Fruit fly (Drosophila melanogaster) whole organism, prepupa: ENCODE data around the gene Phs.

ENCODE experiments used
- Blimp-1 ChIP-seq: fragments of 200-800 bp; sonication (Bioruptor generic); optimal IDR thresholded peaks from 3 replicates; lab custom pipeline; 2017; ENCODE audit warnings: missing biosample characterization, missing genetic modification characterization, mild to moderate bottlenecking, moderate library complexity, missing genetic modification reagents
- CG10631 ChIP-seq: fragments of 200-800 bp; sonication (Bioruptor generic); optimal IDR thresholded peaks from 2 replicates; lab custom pipeline; 2016; ENCODE audit warnings: missing biosample characterization, missing genetic modification characterization
- CG10669 ChIP-seq: fragments of 200-800 bp; sonication (Bioruptor generic); optimal IDR thresholded peaks from 3 replicates; lab custom pipeline; 2018; ENCODE audit warnings: missing biosample characterization, mild to moderate bottlenecking, missing genetic modification characterization, moderate library complexity
- CG11294 ChIP-seq: fragments of 200-800 bp; sonication (Bioruptor generic); IDR thresholded peaks from 2 replicates; pipeline ENCODE4 v1.3.6; 2022; ENCODE audit warnings: missing biosample characterization, missing genetic modification characterization
- CG11762 ChIP-seq: fragments of 200-800 bp; sonication (Bioruptor generic); optimal IDR thresholded peaks from 3 replicates; lab custom pipeline; 2016; ENCODE audit warnings: missing biosample characterization, missing genetic modification characterization; ENCODE audit not compliant: insufficient read depth
- CG11902 ChIP-seq: fragments of 200-800 bp; sonication (Bioruptor generic); optimal IDR thresholded peaks from 3 replicates; lab custom pipeline; 2016; ENCODE audit warnings: missing biosample characterization, missing genetic modification characterization
- CG15336 ChIP-seq: fragments of 200-800 bp; sonication (Bioruptor generic); IDR thresholded peaks from 2 replicates; pipeline ENCODE4 v1.3.6; 2022; ENCODE audit warnings: missing biosample characterization, missing genetic modification characterization
- CG1621 ChIP-seq: fragments of 200-800 bp; sonication (Bioruptor generic); optimal IDR thresholded peaks from 3 replicates; lab custom pipeline; 2018; ENCODE audit warnings: missing biosample characterization, mild to moderate bottlenecking, missing genetic modification characterization
- CG16779 ChIP-seq: fragments of 200-800 bp; sonication (Bioruptor generic); optimal IDR thresholded peaks from 3 replicates; lab custom pipeline; 2017; ENCODE audit warnings: missing biosample characterization, mild to moderate bottlenecking, missing genetic modification characterization
- CG3032 ChIP-seq: fragments of 200-800 bp; optimal IDR thresholded peaks from 2 replicates; lab custom pipeline; 2019; ENCODE audit warnings: missing biosample characterization, mild to moderate bottlenecking, missing genetic modification characterization, moderate library complexity
- CG31627 ChIP-seq: fragments of 200-800 bp; sonication (Bioruptor generic); optimal IDR thresholded peaks from 3 replicates; lab custom pipeline; 2016; ENCODE audit warnings: missing biosample characterization, missing genetic modification characterization
- CG32006 ChIP-seq: fragments of 200-800 bp; sonication (Bioruptor generic); optimal IDR thresholded peaks from 3 replicates; lab custom pipeline; 2017; ENCODE audit warnings: missing biosample characterization, mild to moderate bottlenecking, missing genetic modification characterization
- CG34406 ChIP-seq: fragments of 200-800 bp; sonication (Bioruptor generic); optimal IDR thresholded peaks from 3 replicates; lab custom pipeline; 2016; ENCODE audit warnings: missing biosample characterization, missing genetic modification characterization
- CG3919 ChIP-seq: fragments of 200-800 bp; sonication (Bioruptor generic); optimal IDR thresholded peaks from 3 replicates; lab custom pipeline; 2016; ENCODE audit warnings: missing biosample characterization, missing genetic modification characterization
- CG4318 ChIP-seq: fragments of 200-800 bp; sonication (Bioruptor generic); optimal IDR thresholded peaks from 3 replicates; lab custom pipeline; 2017; ENCODE audit warnings: missing biosample characterization, mild to moderate bottlenecking, missing genetic modification characterization
- CG6163 ChIP-seq: fragments of 200-800 bp; sonication (Bioruptor generic); IDR thresholded peaks from 3 replicates; pipeline ENCODE4 v1.3.6; 2022; ENCODE audit warnings: missing biosample characterization, missing genetic modification characterization
- CG6276 ChIP-seq: fragments of 200-800 bp; sonication (Bioruptor generic); optimal IDR thresholded peaks from 2 replicates; lab custom pipeline; 2017; ENCODE audit warnings: missing biosample characterization, mild to moderate bottlenecking, missing genetic modification characterization
- CG6808 ChIP-seq: fragments of 200-800 bp; sonication (Bioruptor generic); optimal IDR thresholded peaks from 3 replicates; lab custom pipeline; 2017; ENCODE audit warnings: missing biosample characterization, missing genetic modification characterization, mild to moderate bottlenecking, moderate library complexity, missing genetic modification reagents
- CG6854 ChIP-seq: fragments of 200-800 bp; sonication (Bioruptor generic); optimal IDR thresholded peaks from 2 replicates; lab custom pipeline; 2017; ENCODE audit warnings: missing biosample characterization, mild to moderate bottlenecking, missing genetic modification characterization
- CG7368 ChIP-seq: fragments of 200-800 bp; sonication (Bioruptor generic); optimal IDR thresholded peaks from 3 replicates; lab custom pipeline; 2016; ENCODE audit warnings: missing biosample characterization, missing genetic modification characterization
- CG8119 ChIP-seq: fragments of 200-800 bp; sonication (Bioruptor generic); IDR thresholded peaks from 3 replicates; pipeline ENCODE4 v1.3.6; 2022; ENCODE audit warnings: missing biosample characterization, missing genetic modification characterization
- CG8319 ChIP-seq: fragments of 200-800 bp; sonication (Bioruptor generic); optimal IDR thresholded peaks from 3 replicates; lab custom pipeline; 2016; ENCODE audit warnings: missing biosample characterization, missing genetic modification characterization
- CG8632 ChIP-seq: fragments of 200-800 bp; sonication (Bioruptor generic); optimal IDR thresholded peaks from 3 replicates; lab custom pipeline; 2016; ENCODE audit warnings: missing biosample characterization, missing genetic modification characterization
- Eip75B ChIP-seq: fragments of 200-800 bp; sonication (Bioruptor generic); optimal IDR thresholded peaks from 3 replicates; lab custom pipeline; 2016; ENCODE audit warnings: missing biosample characterization, missing genetic modification characterization
- Eip93F ChIP-seq: fragments of 200-800 bp; sonication (Bioruptor generic); optimal IDR thresholded peaks from 2 replicates; lab custom pipeline; 2016; ENCODE audit warnings: missing biosample characterization, mild to moderate bottlenecking, missing genetic modification characterization
- Ets96B ChIP-seq: fragments of 200-800 bp; optimal IDR thresholded peaks from 2 replicates; lab custom pipeline; 2019; ENCODE audit warnings: missing biosample characterization, mild to moderate bottlenecking, missing genetic modification characterization, moderate library complexity
- Gug ChIP-seq: fragments of 200-800 bp; sonication (Bioruptor generic); IDR thresholded peaks from 2 replicates; pipeline ENCODE4 v1.3.6; 2022; ENCODE audit warnings: missing biosample characterization, missing genetic modification characterization
- Hr38 ChIP-seq: sonication (Bioruptor generic); optimal IDR thresholded peaks from 2 replicates; lab custom pipeline; 2016; ENCODE audit warnings: missing biosample characterization, missing genetic modification characterization
- Hr4 ChIP-seq: fragments of 200-800 bp; sonication (Bioruptor generic); optimal IDR thresholded peaks from 3 replicates; lab custom pipeline; 2016; ENCODE audit warnings: missing biosample characterization, missing genetic modification characterization
- Met ChIP-seq: fragments of 200-800 bp; sonication (Bioruptor generic); optimal IDR thresholded peaks from 3 replicates; lab custom pipeline; 2016; ENCODE audit warnings: missing biosample characterization, missing genetic modification characterization
- Smox ChIP-seq: fragments of 200-800 bp; sonication (Bioruptor generic); optimal IDR thresholded peaks from 3 replicates; lab custom pipeline; 2016; ENCODE audit warnings: missing biosample characterization, missing genetic modification characterization
- Sox102F ChIP-seq: fragments of 200-800 bp; sonication (Bioruptor generic); optimal IDR thresholded peaks from 2 replicates; lab custom pipeline; 2016; ENCODE audit warnings: missing biosample characterization, mild to moderate bottlenecking, missing genetic modification characterization
- Sox14 ChIP-seq: fragments of 200-800 bp; sonication (Bioruptor generic); optimal IDR thresholded peaks from 3 replicates; lab custom pipeline; 2016; ENCODE audit warnings: missing biosample characterization, missing genetic modification characterization
- achi ChIP-seq: fragments of 200-800 bp; sonication (Bioruptor generic); optimal IDR thresholded peaks from 3 replicates; lab custom pipeline; 2016; ENCODE audit warnings: missing biosample characterization, missing genetic modification characterization
- cyc ChIP-seq: fragments of 200-800 bp; sonication (Bioruptor generic); optimal IDR thresholded peaks from 3 replicates; lab custom pipeline; 2016; ENCODE audit warnings: missing biosample characterization, missing genetic modification characterization
- dac ChIP-seq: fragments of 200-800 bp; sonication (Bioruptor generic); optimal IDR thresholded peaks from 2 replicates; lab custom pipeline; 2017; ENCODE audit warnings: missing biosample characterization, mild to moderate bottlenecking, missing genetic modification characterization
- eg ChIP-seq: fragments of 200-800 bp; sonication (Bioruptor generic); IDR thresholded peaks from 3 replicates; pipeline ENCODE4 v1.3.6; 2022; ENCODE audit warnings: missing biosample characterization, missing genetic modification characterization
- esn ChIP-seq: fragments of 200-800 bp; sonication (Bioruptor generic); optimal IDR thresholded peaks from 2 replicates; lab custom pipeline; 2016; ENCODE audit warnings: missing biosample characterization, mild to moderate bottlenecking, missing genetic modification characterization, moderate library complexity
- fd59A ChIP-seq: fragments of 200-800 bp; sonication (Bioruptor generic); optimal IDR thresholded peaks from 2 replicates; lab custom pipeline; 2017; ENCODE audit warnings: missing biosample characterization, mild to moderate bottlenecking, missing genetic modification characterization, missing genetic modification reagents
- fd85E ChIP-seq: fragments of 200-800 bp; sonication (Bioruptor generic); optimal IDR thresholded peaks from 3 replicates; lab custom pipeline; 2016; ENCODE audit warnings: missing biosample characterization, missing genetic modification characterization
- fkh ChIP-seq: fragments of 200-800 bp; sonication (Bioruptor generic); optimal IDR thresholded peaks from 3 replicates; lab custom pipeline; 2017; ENCODE audit warnings: missing biosample characterization, mild to moderate bottlenecking, missing genetic modification characterization, moderate library complexity
- lz ChIP-seq: fragments of 200-800 bp; sonication (Bioruptor generic); optimal IDR thresholded peaks from 3 replicates; lab custom pipeline; 2016; ENCODE audit warnings: missing biosample characterization, missing genetic modification characterization
- net ChIP-seq: fragments of 200-800 bp; sonication (Bioruptor generic); optimal IDR thresholded peaks from 3 replicates; lab custom pipeline; 2016; ENCODE audit warnings: missing biosample characterization, missing genetic modification characterization
- pdm3 ChIP-seq: fragments of 200-800 bp; sonication (Bioruptor generic); optimal IDR thresholded peaks from 3 replicates; lab custom pipeline; 2016; ENCODE audit warnings: missing biosample characterization, missing genetic modification characterization
- salr ChIP-seq, 2 experiments: fragments of 200-800 bp; sonication (Bioruptor generic); optimal IDR thresholded peaks; 3 replicates each; lab custom pipeline; 2016 to 2018; ENCODE audit warnings: missing biosample characterization in 2 of 2, missing genetic modification characterization in 2 of 2, mild to moderate bottlenecking in 1 of 2
- spab ChIP-seq: fragments of 200-800 bp; sonication (Bioruptor generic); optimal IDR thresholded peaks from 2 replicates; lab custom pipeline; 2017; ENCODE audit warnings: missing biosample characterization, mild to moderate bottlenecking, missing genetic modification characterization, missing genetic modification reagents
- svp ChIP-seq: fragments of 200-800 bp; sonication (Bioruptor generic); peaks from one replicate; lab custom pipeline; 2016; ENCODE audit warnings: missing biosample characterization, missing genetic modification characterization
- topi ChIP-seq: fragments of 200-800 bp; sonication (Bioruptor generic); optimal IDR thresholded peaks from 3 replicates; lab custom pipeline; 2016; ENCODE audit warnings: missing biosample characterization, missing genetic modification characterization
- vri ChIP-seq: fragments of 200-800 bp; sonication (Bioruptor generic); optimal IDR thresholded peaks from 3 replicates; lab custom pipeline; 2016; ENCODE audit warnings: missing biosample characterization, mild to moderate bottlenecking, missing genetic modification characterization

The Phs gene

dm6 chr3L:15595980-15596379, 23.7 kb upstream of the Phs start (continued):
- no peak for TF ChIP-seq CG8632 (GFP tag; lab: Kevin White, UChicago)
- TF ChIP-seq Sox102F, result no peak
- no peak; the same call in 1 of the 2 replicates for TF ChIP-seq CG15336 (GFP tag; lab: Robert Waterston, UW)
- TF ChIP-seq pdm3 (GFP tag; lab: Kevin White, UChicago), result peak; percentile 53
- peak; percentile 46 for TF ChIP-seq Eip75B (GFP tag; lab: Kevin White, UChicago)
- peak; percentile 43; the same call in 2 of the 3 replicates for TF ChIP-seq CG6163 (GFP tag; lab: Robert Waterston, UW)
- peak; percentile 38 for TF ChIP-seq CG7368 (GFP tag; lab: Kevin White, UChicago)

- TF ChIP-seq vri (GFP tag; lab: Kevin White, UChicago) (peak; percentile 50), CG6276 (no peak), fd85E (GFP tag; lab: Kevin White, UChicago) (no peak), CG11902 (no peak), CG1621 (no peak), CG10669 (GFP tag; lab: Kevin White, UChicago) (no peak), topi (no peak), CG6808 (GFP tag; lab: Kevin White, UChicago) (peak; percentile 37), CG10631 (no peak), net (no peak), CG16779 (no peak), Hr4 (GFP tag; lab: Kevin White, UChicago) (no peak), CG11294 (GFP tag; lab: Robert Waterston, UW) (no peak), fd59A (GFP tag; lab: Kevin White, UChicago) (no peak), CG6163 (GFP tag; lab: Robert Waterston, UW) (no peak), salr (GFP tag; optimal IDR thresholded peaks at IDR 0.05; lab: Kevin White, UChicago) (no peak), dac (GFP tag; lab: Kevin White, UChicago) (no peak), achi (GFP tag; lab: Kevin White, UChicago) (peak; percentile 7), lz (GFP tag; lab: Kevin White, UChicago) (no peak), cyc (GFP tag; lab: Kevin White, UChicago) (no peak), Blimp-1 (GFP tag; lab: Kevin White, UChicago) (peak; percentile 40), Hr38 (GFP tag; lab: Kevin White, UChicago) (no peak), Sox14 (GFP tag; lab: Kevin White, UChicago) (no peak), svp (GFP tag; lab: Kevin White, UChicago) (no peak), CG31627 (GFP tag; lab: Kevin White, UChicago) (no peak), CG8119 (GFP tag; lab: Robert Waterston, UW) (no peak), Sox102F (peak; percentile 37), pdm3 (GFP tag; lab: Kevin White, UChicago) (no peak), CG6854 (GFP tag; lab: Kevin White, UChicago) (peak; percentile 39), Met (GFP tag; lab: Kevin White, UChicago) (peak; percentile 11), CG11762 (GFP tag; lab: Kevin White, UChicago) (no peak), Eip93F (peak; percentile 9), Ets96B (tag; lab: Kevin White, UChicago) (no peak), CG3032 (no peak), esn (GFP tag; lab: Kevin White, UChicago) (no peak), CG32006 (GFP tag; lab: Kevin White, UChicago) (no peak), spab (GFP tag; lab: Kevin White, UChicago) (no peak), CG7368 (GFP tag; lab: Kevin White, UChicago) (no peak), eg (GFP tag; lab: Robert Waterston, UW) (no peak), Gug (GFP tag; lab: Robert Waterston, UW) (no peak), CG4318 (no peak), CG34406 (GFP tag; lab: Kevin White, UChicago) (no peak), CG3919 (no peak), fkh (GFP tag; lab: Kevin White, UChicago) (peak; percentile 60), CG8319 (GFP tag; lab: Kevin White, UChicago) (no peak), Smox (no peak)
Observed at dm6 chr3L:15597037-15597785, 22.5 kb upstream of the Phs start.
